Fruit fly (Drosophila melanogaster): ENCODE results near the gene hook.

dm6 chr2L:18981947-18982579 is 51.2 kb downstream of the hook start:
- TF ChIP-seq insv (optimal IDR thresholded peaks at IDR 0.05) (no peak), psq (optimal IDR thresholded peaks at IDR 0.05) (no peak), ttk (optimal IDR thresholded peaks at IDR 0.05) (no peak), Sin3A (optimal IDR thresholded peaks at IDR 0.05) (no peak), Myc (optimal IDR thresholded peaks at IDR 0.05) (no peak)

Measured in Kc167 (cell line).